Fruit fly (Drosophila melanogaster) whole organism, embryonic: Measurements from ENCODE around the gene hng2.

Experiments
- CG10147 ChIP-seq: fragments of 200-800 bp; sonication (Bioruptor generic); optimal IDR thresholded peaks from 2 replicates; lab custom pipeline; 2019; ENCODE audit warnings: missing biosample characterization, mild to moderate bottlenecking, missing genetic modification characterization, moderate library complexity
- CG11085 ChIP-seq: fragments of 200-800 bp; sonication (Bioruptor generic); IDR thresholded peaks from 2 replicates; pipeline ENCODE4 v1.3.6; 2022; ENCODE audit warnings: missing biosample characterization, missing genetic modification characterization
- CG11398 ChIP-seq: fragments of 200-800 bp; sonication (Bioruptor generic); optimal IDR thresholded peaks from 2 replicates; lab custom pipeline; 2016; ENCODE audit warnings: missing biosample characterization, missing genetic modification characterization
- CG12942 ChIP-seq: fragments of 200-800 bp; sonication (Bioruptor generic); optimal IDR thresholded peaks from 3 replicates; lab custom pipeline; 2016; ENCODE audit warnings: missing biosample characterization, missing genetic modification characterization
- CG14667 ChIP-seq: fragments of 200-800 bp; sonication (Bioruptor generic); IDR thresholded peaks from 2 replicates; pipeline ENCODE4 v1.3.6; 2022; ENCODE audit warnings: missing biosample characterization, missing genetic modification characterization
- CG16779 ChIP-seq: fragments of 200-800 bp; sonication (Bioruptor generic); IDR thresholded peaks from 2 replicates; pipeline ENCODE4 v1.3.6; 2022; ENCODE audit warnings: missing biosample characterization, missing genetic modification characterization
- CG18599 ChIP-seq: fragments of 200-800 bp; sonication (Bioruptor generic); optimal IDR thresholded peaks from 3 replicates; lab custom pipeline; 2017; ENCODE audit warnings: missing biosample characterization, missing genetic modification characterization, mild to moderate bottlenecking, moderate library complexity, missing genetic modification reagents
- CG2712 ChIP-seq: fragments of 200-800 bp; optimal IDR thresholded peaks from 3 replicates; lab custom pipeline; 2019; ENCODE audit warnings: missing biosample characterization, mild to moderate bottlenecking, missing genetic modification characterization, moderate library complexity
- CG30403 ChIP-seq: fragments of 200-800 bp; sonication (Bioruptor generic); optimal IDR thresholded peaks from 3 replicates; lab custom pipeline; 2016; ENCODE audit warnings: missing biosample characterization, missing genetic modification characterization
- CG3065 ChIP-seq: fragments of 200-800 bp; sonication (Bioruptor generic); optimal IDR thresholded peaks from 2 replicates; lab custom pipeline; 2016; ENCODE audit warnings: missing biosample characterization, missing genetic modification characterization
- CG32767 ChIP-seq: fragments of 200-800 bp; sonication (Bioruptor generic); IDR thresholded peaks from 2 replicates; pipeline ENCODE4 v1.3.6; 2022; ENCODE audit warnings: missing biosample characterization, missing genetic modification characterization
- CG3281 ChIP-seq: fragments of 200-800 bp; sonication (Bioruptor generic); optimal IDR thresholded peaks from 3 replicates; lab custom pipeline; 2017; ENCODE audit warnings: missing biosample characterization, mild to moderate bottlenecking, missing genetic modification characterization
- CG3838 ChIP-seq: fragments of 200-800 bp; sonication (Bioruptor generic); optimal IDR thresholded peaks from 3 replicates; lab custom pipeline; 2016; ENCODE audit warnings: missing biosample characterization, missing genetic modification characterization
- CG4820 ChIP-seq: fragments of 200-800 bp; sonication (Bioruptor generic); optimal IDR thresholded peaks from 3 replicates; lab custom pipeline; 2016; ENCODE audit warnings: missing biosample characterization, missing genetic modification characterization
- CG6254 ChIP-seq: fragments of 200-800 bp; sonication (Bioruptor generic); optimal IDR thresholded peaks from 3 replicates; lab custom pipeline; 2017; ENCODE audit warnings: mild to moderate bottlenecking, missing biosample characterization, missing genetic modification reagents, missing genetic modification characterization
- CG7745 ChIP-seq: fragments of 200-800 bp; sonication (Bioruptor generic); optimal IDR thresholded peaks from 2 replicates; lab custom pipeline; 2018; ENCODE audit warnings: missing biosample characterization, mild to moderate bottlenecking, missing genetic modification characterization, moderate library complexity
- CkIIα-i1 ChIP-seq: fragments of 200-800 bp; sonication (Bioruptor generic); IDR thresholded peaks from 2 replicates; pipeline ENCODE4 v1.3.6; 2022; ENCODE audit warnings: missing biosample characterization, missing genetic modification characterization
- Doc2 ChIP-seq: fragments of 200-800 bp; sonication (Bioruptor generic); IDR thresholded peaks from 2 replicates; pipeline ENCODE4 v1.3.6; 2022; ENCODE audit warnings: missing biosample characterization, missing genetic modification characterization
- Dp ChIP-seq: fragments of 200-800 bp; sonication (Bioruptor generic); optimal IDR thresholded peaks from 2 replicates; lab custom pipeline; 2018; ENCODE audit warnings: missing biosample characterization, mild to moderate bottlenecking, missing genetic modification characterization, moderate library complexity
- Ets97D ChIP-seq: fragments of 200-800 bp; sonication (Bioruptor generic); optimal IDR thresholded peaks from 3 replicates; lab custom pipeline; 2016; ENCODE audit warnings: missing biosample characterization, missing genetic modification characterization
- Fer2 ChIP-seq: fragments of 200-800 bp; sonication (Bioruptor generic); optimal IDR thresholded peaks from 2 replicates; lab custom pipeline; 2018; ENCODE audit warnings: missing biosample characterization, mild to moderate bottlenecking, missing genetic modification characterization, moderate library complexity
- H15 ChIP-seq: fragments of 200-800 bp; sonication (Bioruptor generic); IDR thresholded peaks from 3 replicates; pipeline ENCODE4 v1.3.6; 2022; ENCODE audit warnings: missing biosample characterization, missing genetic modification characterization
- HmgD ChIP-seq: fragments of 200-800 bp; sonication (Bioruptor generic); optimal IDR thresholded peaks from 3 replicates; lab custom pipeline; 2016; ENCODE audit warnings: missing biosample characterization, missing genetic modification characterization
- MTF-1 ChIP-seq: fragments of 200-800 bp; sonication (Bioruptor generic); optimal IDR thresholded peaks from 2 replicates; lab custom pipeline; 2018; ENCODE audit warnings: missing biosample characterization, mild to moderate bottlenecking, missing genetic modification characterization, borderline replicate concordance
- Mad ChIP-seq: fragments of 200-800 bp; sonication (Bioruptor generic); optimal IDR thresholded peaks from 2 replicates; lab custom pipeline; 2016; ENCODE audit warnings: missing biosample characterization, missing genetic modification characterization
- Nf-YA ChIP-seq: fragments of 200-800 bp; sonication (Bioruptor generic); IDR thresholded peaks from 2 replicates; pipeline ENCODE4 v1.3.6; 2022; ENCODE audit warnings: missing biosample characterization, missing genetic modification characterization
- Nf-YC ChIP-seq: fragments of 200-800 bp; optimal IDR thresholded peaks from 3 replicates; lab custom pipeline; 2019; ENCODE audit warnings: missing biosample characterization, mild to moderate bottlenecking, missing genetic modification characterization, moderate library complexity
- NfI ChIP-seq: fragments of 200-800 bp; sonication (Bioruptor generic); optimal IDR thresholded peaks from 3 replicates; lab custom pipeline; 2018; ENCODE audit warnings: missing biosample characterization, mild to moderate bottlenecking, missing genetic modification characterization, moderate library complexity
- Poxn ChIP-seq: fragments of 200-800 bp; sonication (Bioruptor generic); IDR thresholded peaks from 2 replicates; pipeline ENCODE4 v1.3.6; 2022; ENCODE audit warnings: missing biosample characterization, missing genetic modification characterization
- Ravus ChIP-seq: fragments of 200-800 bp; sonication (Bioruptor generic); IDR thresholded peaks from 2 replicates; pipeline ENCODE4 v1.3.6; 2022; ENCODE audit warnings: missing biosample characterization, missing genetic modification characterization
- Spps ChIP-seq: fragments of 200-800 bp; sonication (Bioruptor generic); optimal IDR thresholded peaks from 2 replicates; lab custom pipeline; 2018; ENCODE audit warnings: missing biosample characterization, mild to moderate bottlenecking, missing genetic modification characterization
- ara ChIP-seq: fragments of 200-800 bp; sonication (Bioruptor generic); IDR thresholded peaks from 2 replicates; pipeline ENCODE4 v1.3.6; 2022; ENCODE audit warnings: missing biosample characterization, missing genetic modification characterization
- cg ChIP-seq: fragments of 200-800 bp; sonication (Bioruptor generic); optimal IDR thresholded peaks from 3 replicates; lab custom pipeline; 2019; ENCODE audit warnings: missing biosample characterization, mild to moderate bottlenecking, missing genetic modification characterization, moderate library complexity
- crp ChIP-seq, 2 experiments: fragments of 200-800 bp; sonication (Bioruptor generic); optimal IDR thresholded peaks; 2 replicates in 1 of 2; 3 replicates in 1 of 2; lab custom pipeline; 2017; ENCODE audit warnings: missing biosample characterization in 2 of 2, missing genetic modification characterization in 2 of 2, mild to moderate bottlenecking in 1 of 2, moderate library complexity in 1 of 2
- da ChIP-seq: fragments of 200-800 bp; sonication (Bioruptor generic); optimal IDR thresholded peaks from 2 replicates; lab custom pipeline; 2016; ENCODE audit warnings: missing biosample characterization, missing genetic modification characterization
- disco-r ChIP-seq: fragments of 200-800 bp; sonication (Bioruptor generic); optimal IDR thresholded peaks from 2 replicates; lab custom pipeline; 2016; ENCODE audit warnings: missing biosample characterization, missing genetic modification characterization
- gfzf ChIP-seq: fragments of 200-800 bp; sonication (Bioruptor generic); optimal IDR thresholded peaks from 2 replicates; lab custom pipeline; 2016; ENCODE audit warnings: missing biosample characterization, mild to moderate bottlenecking, missing genetic modification characterization, moderate library complexity
- hbn ChIP-seq: fragments of 200-800 bp; sonication (Bioruptor generic); IDR thresholded peaks from 2 replicates; pipeline ENCODE4 v1.3.6; 2022; ENCODE audit warnings: missing biosample characterization, missing genetic modification characterization; ENCODE audit not compliant: partially characterized antibody
- lmd ChIP-seq: fragments of 200-800 bp; sonication (Bioruptor generic); IDR thresholded peaks from 2 replicates; pipeline ENCODE4 v1.3.6; 2022; ENCODE audit warnings: missing biosample characterization, missing genetic modification characterization
- maf-S ChIP-seq: fragments of 200-800 bp; sonication (Bioruptor generic); optimal IDR thresholded peaks from 2 replicates; lab custom pipeline; 2016; ENCODE audit warnings: missing biosample characterization, missing genetic modification characterization
- nmo ChIP-seq: fragments of 200-800 bp; sonication (Bioruptor generic); optimal IDR thresholded peaks from 2 replicates; lab custom pipeline; 2018; ENCODE audit warnings: missing biosample characterization, mild to moderate bottlenecking, missing genetic modification characterization, moderate library complexity
- nom ChIP-seq: fragments of 200-800 bp; sonication (Bioruptor generic); optimal IDR thresholded peaks from 2 replicates; lab custom pipeline; 2017; ENCODE audit warnings: missing biosample characterization, missing genetic modification characterization, mild to moderate bottlenecking, moderate library complexity, missing genetic modification reagents
- pb ChIP-seq: fragments of 200-800 bp; sonication (Bioruptor generic); optimal IDR thresholded peaks from 3 replicates; lab custom pipeline; 2016; ENCODE audit warnings: missing biosample characterization, missing genetic modification characterization
- peb ChIP-seq: fragments of 200-800 bp; sonication (Bioruptor generic); IDR thresholded peaks from 2 replicates; pipeline ENCODE4 v1.3.6; 2022; ENCODE audit warnings: missing biosample characterization, missing genetic modification characterization
- repo ChIP-seq: fragments of 200-800 bp; sonication (Bioruptor generic); optimal IDR thresholded peaks from 2 replicates; lab custom pipeline; 2016; ENCODE audit warnings: missing biosample characterization, missing genetic modification characterization
- trh ChIP-seq: fragments of 200-800 bp; sonication (Bioruptor generic); optimal IDR thresholded peaks from 2 replicates; lab custom pipeline; 2016; ENCODE audit warnings: missing biosample characterization, missing genetic modification characterization
- ttk ChIP-seq: fragments of 200-800 bp; sonication (Bioruptor generic); IDR thresholded peaks from 2 replicates; pipeline ENCODE4 v2.1.2; 2022; ENCODE audit warnings: missing biosample characterization, missing genetic modification characterization
- tx ChIP-seq: fragments of 200-800 bp; sonication (Bioruptor generic); optimal IDR thresholded peaks from 2 replicates; lab custom pipeline; 2016; ENCODE audit warnings: missing biosample characterization, missing genetic modification characterization
- unpg ChIP-seq: fragments of 200-800 bp; sonication (Bioruptor generic); optimal IDR thresholded peaks from 3 replicates; lab custom pipeline; 2018; ENCODE audit warnings: missing biosample characterization, mild to moderate bottlenecking, missing genetic modification characterization, moderate library complexity
- vvl ChIP-seq: fragments of 200-800 bp; sonication (Bioruptor generic); IDR thresholded peaks from 2 replicates; pipeline ENCODE4 v1.3.6; 2022; ENCODE audit warnings: missing biosample characterization, missing genetic modification characterization

hng2 gene

dm6 chr3R:8812342-8812966 lies 6.3 kb downstream of the hng2 start (continued):
- no peak for TF ChIP-seq CG7745 (tag; lab: Kevin White, UChicago)
- TF ChIP-seq CkIIα-i1 (GFP tag; lab: Robert Waterston, UW) = no peak
- peak; percentile 7 for TF ChIP-seq maf-S
- TF ChIP-seq CG32767 (GFP tag; lab: Robert Waterston, UW) = peak; percentile 61; the same call in 1 of the 2 replicates
- peak; percentile 53 for TF ChIP-seq nmo (GFP tag; lab: Kevin White, UChicago)
- peak; percentile 43 for TF ChIP-seq cg (GFP tag; lab: Kevin White, UChicago)
- peak; percentile 21 for TF ChIP-seq tx (GFP tag; lab: Kevin White, UChicago)
- TF ChIP-seq NfI (GFP tag; lab: Kevin White, UChicago) = peak; percentile 15
- TF ChIP-seq CG3838 (GFP tag; lab: Kevin White, UChicago) = no peak
- TF ChIP-seq CG11085 (GFP tag; lab: Robert Waterston, UW) = peak; percentile 35; the same call in 1 of the 2 replicates
- peak; percentile 38 for TF ChIP-seq CG18599 (GFP tag; lab: Kevin White, UChicago)
- peak; percentile 10 for TF ChIP-seq CG4820 (GFP tag; lab: Kevin White, UChicago)
- peak; percentile 12 for TF ChIP-seq Fer2 (tag; lab: Kevin White, UChicago)
- no peak for TF ChIP-seq repo (GFP tag; lab: Kevin White, UChicago)
- peak; percentile 23; the same call in 1 of the 2 replicates for TF ChIP-seq ara
- TF ChIP-seq disco-r (GFP tag; lab: Kevin White, UChicago) = no peak
- TF ChIP-seq da (GFP tag; lab: Kevin White, UChicago) = no peak
- peak; percentile 49 for TF ChIP-seq CG30403 (GFP tag; lab: Kevin White, UChicago)
- TF ChIP-seq CG12942 (GFP tag; lab: Kevin White, UChicago) = peak; percentile 7
- no peak for TF ChIP-seq gfzf (GFP tag; lab: Kevin White, UChicago)
- no peak for TF ChIP-seq pb
- TF ChIP-seq CG6254 (GFP tag; lab: Kevin White, UChicago) = peak; percentile 12
- TF ChIP-seq crp (GFP tag; optimal IDR thresholded peaks at IDR 0.05; lab: Kevin White, UChicago) = no peak
- no peak for TF ChIP-seq peb (GFP tag; lab: Robert Waterston, UW)
- peak; percentile 31 for TF ChIP-seq HmgD
- peak; percentile 46; the same call in 1 of the 3 replicates for TF ChIP-seq H15
- TF ChIP-seq Spps (tag; lab: Kevin White, UChicago) = peak; percentile 42
- peak; percentile 83 for TF ChIP-seq vvl (GFP tag; lab: Robert Waterston, UW)
- TF ChIP-seq nom = peak; percentile 40
- TF ChIP-seq CG16779 = no peak
- no peak for TF ChIP-seq Poxn
- TF ChIP-seq Doc2 = no peak
- TF ChIP-seq unpg (GFP tag; lab: Kevin White, UChicago) = peak; percentile 40
- TF ChIP-seq Mad (GFP tag; lab: Kevin White, UChicago) = no peak
- no peak for TF ChIP-seq Ravus
- TF ChIP-seq CG3281 = no peak
- TF ChIP-seq Dp (GFP tag; lab: Kevin White, UChicago) = no peak
- TF ChIP-seq CG2712 (tag; lab: Kevin White, UChicago) = peak; percentile 44
- TF ChIP-seq MTF-1 (GFP tag; lab: Kevin White, UChicago) = no peak
- no peak for TF ChIP-seq hbn
- 0 out of 2 replicates have a peak, but pooled peaks have one; percentile 28 for TF ChIP-seq CG14667 (GFP tag; lab: Robert Waterston, UW)
- TF ChIP-seq CG10147 (GFP tag; lab: Kevin White, UChicago) = peak; percentile 17
- 0 out of 2 replicates have a peak, but pooled peaks have one; percentile 13 for TF ChIP-seq Nf-YA
- peak; percentile 46; the same call in 1 of the 2 replicates for TF ChIP-seq ttk
- TF ChIP-seq CG11398 (GFP tag; lab: Kevin White, UChicago) = peak; percentile 11
- peak; percentile 10 for TF ChIP-seq Nf-YC (tag; lab: Kevin White, UChicago)
- peak; percentile 48 for TF ChIP-seq lmd (GFP tag; lab: Robert Waterston, UW)
- no peak for TF ChIP-seq CG3065
- TF ChIP-seq trh (GFP tag; lab: Kevin White, UChicago) = peak; percentile 4
- TF ChIP-seq Ets97D = no peak
